Worm (Caenorhabditis elegans): ENCODE measurements around the gene D2045.9.

Gene D2045.9

DNA sequence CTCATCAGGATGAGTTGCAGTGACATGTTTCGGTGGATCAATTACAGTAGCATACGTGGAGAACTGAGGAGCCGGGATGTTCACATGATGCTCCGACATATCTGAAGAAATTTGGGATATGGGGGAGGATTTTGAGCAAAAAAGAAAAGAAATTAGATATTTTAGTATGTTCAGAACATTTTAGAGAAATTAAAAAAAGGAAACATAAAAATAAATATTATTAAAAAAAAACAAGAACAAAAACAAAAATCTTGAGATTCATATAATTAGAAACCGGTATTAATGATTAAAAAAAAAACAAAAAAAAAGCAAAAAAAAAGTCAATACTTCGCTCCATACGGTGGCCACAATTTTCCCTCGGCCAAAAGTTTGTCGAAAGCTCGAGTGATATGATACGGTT, 28.7 kb downstream of the D2045.9 start, which contains the start of gene rab-33:
Gene rab-33, minus strand, starts transcription at position 101 of the 400 bp plus-strand sequence.
- TF ChIP-seq sea-1 (GFP tag; conservative IDR thresholded peaks at IDR 0.05) (no peak), hmg-4 (GFP tag; optimal IDR thresholded peaks at IDR 0.05) (no peak), ceh-13 (GFP tag; optimal IDR thresholded peaks at IDR 0.05) (no peak), F13C5.2 (tag; optimal IDR thresholded peaks at IDR 0.05) (no peak), hnd-1 (tag; optimal IDR thresholded peaks at IDR 0.05) (no peak), pes-1 (GFP tag; IDR thresholded peaks at IDR 0.05) (no peak), ets-7 (tag; optimal IDR thresholded peaks at IDR 0.05) (no peak), tbx-37 (GFP tag; conservative IDR thresholded peaks at IDR 0.05) (no peak), aly-1 (tag; optimal IDR thresholded peaks at IDR 0.05) (no peak), tbx-11 (GFP tag; IDR thresholded peaks at IDR 0.05) (no peak), ceh-36 (tag; optimal IDR thresholded peaks at IDR 0.05) (no peak)

DNA sequence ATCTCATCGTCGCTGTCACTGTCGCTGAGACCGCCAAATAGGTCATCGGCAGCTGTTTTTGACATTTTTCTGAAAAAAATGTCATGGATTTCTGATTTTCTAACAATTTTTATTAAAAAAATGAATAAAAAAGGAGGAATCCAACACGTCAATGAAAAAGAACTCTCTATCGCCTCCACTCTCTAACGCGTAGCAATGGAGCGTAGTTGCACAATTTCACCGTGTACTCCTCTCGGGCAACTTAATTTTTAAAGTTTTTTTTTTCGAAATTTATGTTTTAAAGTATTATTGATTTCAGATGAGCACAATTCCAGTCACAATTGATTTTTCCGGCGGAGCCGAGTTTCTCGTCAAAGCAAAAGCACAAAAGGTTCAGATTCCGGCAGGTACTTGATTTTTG, 30.1 kb downstream of the D2045.9 start, which contains the start of the genes taf-11.3 and urm-1:
Gene taf-11.3, minus strand, starts transcription at position 69 of the 400 bp plus-strand sequence.
Gene urm-1, plus strand, starts transcription at position 299 of the 400 bp plus-strand sequence.
- no peak for TF ChIP-seq ceh-13 (GFP tag; optimal IDR thresholded peaks at IDR 0.05)
- 0 out of 2 replicates have a peak, but pooled peaks have one; percentile 28 for TF ChIP-seq flt-1 (GFP tag; IDR thresholded peaks at IDR 0.05)

- no peak for TF ChIP-seq tbx-11 (GFP tag; IDR thresholded peaks at IDR 0.05)
- TF ChIP-seq hmbx-1 (tag; optimal IDR thresholded peaks at IDR 0.05) = no peak
- no peak for TF ChIP-seq hnd-1 (tag; optimal IDR thresholded peaks at IDR 0.05)
- no peak for TF ChIP-seq flt-1 (GFP tag; IDR thresholded peaks at IDR 0.05)
- TF ChIP-seq ceh-13 (GFP tag; optimal IDR thresholded peaks at IDR 0.05) = no peak
- TF ChIP-seq ama-1 (optimal IDR thresholded peaks at IDR 0.05) = no peak
- TF ChIP-seq aly-1 (tag; optimal IDR thresholded peaks at IDR 0.05) = no peak
- no peak for TF ChIP-seq ets-7 (tag; optimal IDR thresholded peaks at IDR 0.05)
- TF ChIP-seq tra-4 (tag; optimal IDR thresholded peaks at IDR 0.05) = no peak
- no peak for TF ChIP-seq sea-1 (GFP tag; conservative IDR thresholded peaks at IDR 0.05)
Observed at ce11 chrIII:10505943-10506698, 31.1 kb downstream of the D2045.9 start.

- no peak for TF ChIP-seq hnd-1 (tag; optimal IDR thresholded peaks at IDR 0.05)
- no peak for TF ChIP-seq ceh-13 (GFP tag; optimal IDR thresholded peaks at IDR 0.05)
- no peak for TF ChIP-seq hmg-4 (GFP tag; optimal IDR thresholded peaks at IDR 0.05)
- TF ChIP-seq F13C5.2 (tag; optimal IDR thresholded peaks at IDR 0.05) = no peak
- TF ChIP-seq ama-1 (optimal IDR thresholded peaks at IDR 0.05) = no peak
- no peak for TF ChIP-seq scrt-1 (GFP tag; IDR thresholded peaks at IDR 0.05)
- TF ChIP-seq tbx-11 (GFP tag; IDR thresholded peaks at IDR 0.05) = no peak
- no peak for TF ChIP-seq ets-7 (tag; optimal IDR thresholded peaks at IDR 0.05)
Observed at ce11 chrIII:10506699-10507248, 31.7 kb downstream of the D2045.9 start, which contains the start of the genes sip-1 and sly-1. Gene sip-1, minus strand, starts transcription at chrIII:10506801. Gene sly-1, plus strand, starts transcription at chrIII:10507058.

ce11 chrIII:10512570-10512969, 37.5 kb downstream of the D2045.9 start:
- TF ChIP-seq tra-4 (tag; optimal IDR thresholded peaks at IDR 0.05) (no peak), tbx-11 (GFP tag; IDR thresholded peaks at IDR 0.05) (no peak), ceh-13 (GFP tag; optimal IDR thresholded peaks at IDR 0.05) (no peak), flt-1 (GFP tag; IDR thresholded peaks at IDR 0.05) (no peak), aly-1 (tag; optimal IDR thresholded peaks at IDR 0.05) (no peak), ama-1 (optimal IDR thresholded peaks at IDR 0.05) (no peak), B0310.2 (tag; optimal IDR thresholded peaks at IDR 0.05) (no peak), ets-7 (tag; optimal IDR thresholded peaks at IDR 0.05) (no peak), hmbx-1 (tag; optimal IDR thresholded peaks at IDR 0.05) (no peak), F13C5.2 (tag; optimal IDR thresholded peaks at IDR 0.05) (no peak), sea-1 (GFP tag; conservative IDR thresholded peaks at IDR 0.05) (no peak), tbx-37 (GFP tag; conservative IDR thresholded peaks at IDR 0.05) (no peak), hnd-1 (tag; optimal IDR thresholded peaks at IDR 0.05) (no peak), pes-1 (GFP tag; IDR thresholded peaks at IDR 0.05) (no peak), scrt-1 (GFP tag; IDR thresholded peaks at IDR 0.05) (no peak), hmg-4 (GFP tag; optimal IDR thresholded peaks at IDR 0.05) (no peak), ceh-36 (tag; optimal IDR thresholded peaks at IDR 0.05) (no peak)

- TF ChIP-seq tra-4 (tag; optimal IDR thresholded peaks at IDR 0.05) (no peak), scrt-1 (GFP tag; IDR thresholded peaks at IDR 0.05) (no peak), hmg-4 (GFP tag; optimal IDR thresholded peaks at IDR 0.05) (no peak), ama-1 (optimal IDR thresholded peaks at IDR 0.05) (no peak), tbx-11 (GFP tag; IDR thresholded peaks at IDR 0.05) (no peak), flt-1 (GFP tag; IDR thresholded peaks at IDR 0.05) (no peak), pes-1 (GFP tag; IDR thresholded peaks at IDR 0.05) (no peak), sea-1 (GFP tag; conservative IDR thresholded peaks at IDR 0.05) (no peak), hmbx-1 (tag; optimal IDR thresholded peaks at IDR 0.05) (no peak), ceh-13 (GFP tag; optimal IDR thresholded peaks at IDR 0.05) (no peak)
Observed at ce11 chrIII:10515751-10516150, 40.7 kb downstream of the D2045.9 start.

- TF ChIP-seq F13C5.2 (tag; optimal IDR thresholded peaks at IDR 0.05) (no peak), tbx-37 (GFP tag; conservative IDR thresholded peaks at IDR 0.05) (no peak)
Observed at ce11 chrIII:10518884-10519283, 43.8 kb downstream of the D2045.9 start.

- TF ChIP-seq sea-1 (GFP tag; conservative IDR thresholded peaks at IDR 0.05) (no peak), tra-4 (tag; optimal IDR thresholded peaks at IDR 0.05) (no peak), tbx-11 (GFP tag; IDR thresholded peaks at IDR 0.05) (no peak), ceh-13 (GFP tag; optimal IDR thresholded peaks at IDR 0.05) (no peak), ama-1 (optimal IDR thresholded peaks at IDR 0.05) (no peak), pes-1 (GFP tag; IDR thresholded peaks at IDR 0.05) (no peak), ceh-36 (tag; optimal IDR thresholded peaks at IDR 0.05) (no peak), hmg-4 (GFP tag; optimal IDR thresholded peaks at IDR 0.05) (no peak)
Observed at ce11 chrIII:10519615-10520014, 44.6 kb downstream of the D2045.9 start.

All from whole organism, early embryonic.